Fruit fly (Drosophila melanogaster) whole organism, embryonic: ENCODE results near the gene AGO2.

Experiments
- Blimp-1 ChIP-seq: fragments of 200-800 bp; sonication (Bioruptor generic); optimal IDR thresholded peaks from 3 replicates; lab custom pipeline; 2018; ENCODE audit warnings: missing biosample characterization, missing genetic modification characterization, mild to moderate bottlenecking, moderate library complexity, missing genetic modification reagents
- CG11695 ChIP-seq: fragments of 200-800 bp; sonication (Bioruptor generic); IDR thresholded peaks from 3 replicates; pipeline ENCODE4 v1.3.6; 2022; ENCODE audit warnings: missing biosample characterization, missing genetic modification characterization
- CG14014 ChIP-seq: fragments of 200-800 bp; sonication (Bioruptor generic); IDR thresholded peaks from 2 replicates; pipeline ENCODE4 v1.3.6; 2022; ENCODE audit warnings: missing biosample characterization, missing genetic modification characterization
- CG14965 ChIP-seq: fragments of 200-800 bp; sonication (Bioruptor generic); optimal IDR thresholded peaks from 2 replicates; lab custom pipeline; 2016; ENCODE audit warnings: missing biosample characterization, missing genetic modification characterization, borderline replicate concordance
- CG1602 ChIP-seq: fragments of 200-800 bp; sonication (Bioruptor generic); optimal IDR thresholded peaks from 3 replicates; lab custom pipeline; 2016; ENCODE audit warnings: missing biosample characterization, missing genetic modification characterization
- CG17359 ChIP-seq: fragments of 200-800 bp; sonication (Bioruptor generic); optimal IDR thresholded peaks from 3 replicates; lab custom pipeline; 2018; ENCODE audit warnings: missing biosample characterization, mild to moderate bottlenecking, missing genetic modification characterization, moderate library complexity
- CG17385 ChIP-seq: fragments of 200-800 bp; sonication (Bioruptor generic); optimal IDR thresholded peaks from 3 replicates; lab custom pipeline; 2018; ENCODE audit warnings: missing biosample characterization, mild to moderate bottlenecking, missing genetic modification characterization
- CG2120 ChIP-seq: fragments of 200-800 bp; sonication (Bioruptor generic); optimal IDR thresholded peaks from 3 replicates; lab custom pipeline; 2016; ENCODE audit warnings: missing biosample characterization, missing genetic modification characterization
- CG42726 ChIP-seq: fragments of 200-800 bp; sonication (Bioruptor generic); IDR thresholded peaks from 2 replicates; pipeline ENCODE4 v1.3.6; 2022; ENCODE audit warnings: missing biosample characterization, missing genetic modification characterization; ENCODE audit not compliant: partially characterized antibody
- CG7987 ChIP-seq: fragments of 200-800 bp; sonication (Bioruptor generic); optimal IDR thresholded peaks from 2 replicates; lab custom pipeline; 2018; ENCODE audit warnings: missing biosample characterization, mild to moderate bottlenecking, missing genetic modification characterization, moderate library complexity
- CG8359 ChIP-seq: fragments of 200-800 bp; sonication (Bioruptor generic); optimal IDR thresholded peaks from 2 replicates; lab custom pipeline; 2017; ENCODE audit warnings: missing biosample characterization, mild to moderate bottlenecking, missing genetic modification characterization, borderline replicate concordance
- CG8478 ChIP-seq: fragments of >200 bp; optimal IDR thresholded peaks from 2 replicates; lab custom pipeline; 2018
- CG9609 ChIP-seq: fragments of 200-800 bp; sonication (Bioruptor generic); optimal IDR thresholded peaks from 3 replicates; lab custom pipeline; 2016; ENCODE audit warnings: missing biosample characterization, missing genetic modification characterization
- CG9876 ChIP-seq: fragments of 200-800 bp; sonication (Bioruptor generic); optimal IDR thresholded peaks from 2 replicates; lab custom pipeline; 2016; ENCODE audit warnings: missing biosample characterization, missing genetic modification characterization
- CHES-1-like ChIP-seq: fragments of 200-800 bp; sonication (Bioruptor generic); optimal IDR thresholded peaks from 2 replicates; lab custom pipeline; 2016; ENCODE audit warnings: missing biosample characterization, missing genetic modification characterization
- ERR ChIP-seq: fragments of 200-800 bp; sonication (Bioruptor generic); optimal IDR thresholded peaks from 2 replicates; lab custom pipeline; 2016; ENCODE audit warnings: missing biosample characterization, missing genetic modification characterization
- Eip74EF ChIP-seq, 2 experiments: fragments of 200-800 bp in 1 of 2; fragments of >200 bp in 1 of 2; sonication (Bioruptor generic) in 1 of 2; optimal IDR thresholded peaks; 2 replicates each; lab custom pipeline; 2017 to 2019; ENCODE audit warnings: missing biosample characterization in 2 of 2, missing genetic modification characterization in 2 of 2, mild to moderate bottlenecking in 1 of 2, moderate library complexity in 1 of 2
- Elba2 ChIP-seq: fragments of 200-800 bp; sonication (Bioruptor generic); optimal IDR thresholded peaks from 3 replicates; lab custom pipeline; 2016; ENCODE audit warnings: missing biosample characterization, missing genetic modification characterization
- Fer1 ChIP-seq: fragments of 200-800 bp; sonication (Bioruptor generic); optimal IDR thresholded peaks from 2 replicates; lab custom pipeline; 2017; ENCODE audit warnings: missing biosample characterization, mild to moderate bottlenecking, missing genetic modification characterization
- HmgD ChIP-seq: fragments of 200-800 bp; sonication (Bioruptor generic); optimal IDR thresholded peaks from 3 replicates; lab custom pipeline; 2016; ENCODE audit warnings: missing biosample characterization, missing genetic modification characterization
- Lim3 ChIP-seq: fragments of 200-800 bp; sonication (Bioruptor generic); IDR thresholded peaks from 2 replicates; pipeline ENCODE4 v1.3.6; 2022; ENCODE audit warnings: missing biosample characterization, missing genetic modification characterization
- NC2β ChIP-seq: fragments of 200-800 bp; sonication (Bioruptor generic); optimal IDR thresholded peaks from 2 replicates; lab custom pipeline; 2016; ENCODE audit warnings: missing biosample characterization, missing genetic modification characterization
- Nf-YA ChIP-seq: fragments of 200-800 bp; sonication (Bioruptor generic); IDR thresholded peaks from 2 replicates; pipeline ENCODE4 v1.3.6; 2022; ENCODE audit warnings: missing biosample characterization, missing genetic modification characterization
- Nf-YC ChIP-seq: fragments of 200-800 bp; optimal IDR thresholded peaks from 3 replicates; lab custom pipeline; 2019; ENCODE audit warnings: missing biosample characterization, mild to moderate bottlenecking, missing genetic modification characterization, moderate library complexity
- Oli ChIP-seq: fragments of 200-800 bp; sonication (Bioruptor generic); optimal IDR thresholded peaks from 2 replicates; lab custom pipeline; 2018; ENCODE audit warnings: missing biosample characterization, mild to moderate bottlenecking, missing genetic modification characterization, moderate library complexity
- Sin3A ChIP-seq: fragments of >200 bp; optimal IDR thresholded peaks from 2 replicates; lab custom pipeline; 2018
- Ssrp ChIP-seq: fragments of 200-800 bp; sonication (Bioruptor generic); optimal IDR thresholded peaks from 2 replicates; lab custom pipeline; 2018; ENCODE audit warnings: missing biosample characterization, mild to moderate bottlenecking, missing genetic modification characterization, moderate library complexity
- al ChIP-seq: fragments of 200-800 bp; sonication (Bioruptor generic); IDR thresholded peaks from 2 replicates; pipeline ENCODE4 v1.3.6; 2022; ENCODE audit warnings: missing biosample characterization, missing genetic modification characterization
- bbx ChIP-seq: fragments of 200-800 bp; sonication (Bioruptor generic); IDR thresholded peaks from 2 replicates; pipeline ENCODE4 v1.3.6; 2022; ENCODE audit warnings: missing biosample characterization, missing genetic modification characterization; ENCODE audit not compliant: partially characterized antibody
- bigmax ChIP-seq: fragments of 200-800 bp; sonication (Bioruptor generic); optimal IDR thresholded peaks from 2 replicates; lab custom pipeline; 2018; ENCODE audit warnings: missing biosample characterization, mild to moderate bottlenecking, missing genetic modification characterization
- cad ChIP-seq: fragments of >200 bp; optimal IDR thresholded peaks from 2 replicates; lab custom pipeline; 2017; ENCODE audit warnings: missing biosample characterization, missing genetic modification characterization
- caup ChIP-seq: fragments of 200-800 bp; sonication (Bioruptor generic); optimal IDR thresholded peaks from 3 replicates; lab custom pipeline; 2017; ENCODE audit warnings: missing biosample characterization, mild to moderate bottlenecking, missing genetic modification characterization, moderate library complexity; ENCODE audit not compliant: severe bottlenecking
- da ChIP-seq: fragments of 200-800 bp; sonication (Bioruptor generic); optimal IDR thresholded peaks from 2 replicates; lab custom pipeline; 2016; ENCODE audit warnings: missing biosample characterization, missing genetic modification characterization
- danr ChIP-seq: fragments of 200-800 bp; sonication (Bioruptor generic); IDR thresholded peaks from 2 replicates; pipeline ENCODE4 v1.3.6; 2022; ENCODE audit warnings: missing biosample characterization, missing genetic modification characterization
- exex ChIP-seq: fragments of 200-800 bp; sonication (Bioruptor generic); optimal IDR thresholded peaks from 4 replicates; lab custom pipeline; 2018; ENCODE audit warnings: missing biosample characterization, mild to moderate bottlenecking, missing genetic modification characterization, moderate library complexity
- her ChIP-seq: fragments of 200-800 bp; sonication (Bioruptor generic); optimal IDR thresholded peaks from 2 replicates; lab custom pipeline; 2016; ENCODE audit warnings: missing biosample characterization, missing genetic modification characterization
- hth ChIP-seq: fragments of >200 bp; optimal IDR thresholded peaks from 2 replicates; lab custom pipeline; 2017; ENCODE audit warnings: inconsistent platforms
- jigr1 ChIP-seq: fragments of 200-800 bp; sonication (Bioruptor generic); IDR thresholded peaks from 3 replicates; pipeline ENCODE4 v1.3.6; 2022; ENCODE audit warnings: missing biosample characterization, missing genetic modification characterization
- lab ChIP-seq: fragments of 200-800 bp; sonication (Bioruptor generic); optimal IDR thresholded peaks from 3 replicates; lab custom pipeline; 2017; ENCODE audit warnings: missing biosample characterization, missing genetic modification characterization, mild to moderate bottlenecking, moderate library complexity, missing genetic modification reagents
- lola ChIP-seq, 3 experiments: fragments of >200 bp in 2 of 3; fragments of 200-800 bp in 1 of 3; sonication (Bioruptor generic) in 1 of 3; optimal IDR thresholded peaks; 2 replicates each; lab custom pipeline; 2017 to 2019; ENCODE audit warnings: missing biosample characterization in 3 of 3, missing genetic modification characterization in 3 of 3, mild to moderate bottlenecking in 1 of 3, moderate library complexity in 1 of 3
- mam ChIP-seq: fragments of 200-800 bp; sonication (Bioruptor generic); optimal IDR thresholded peaks from 3 replicates; lab custom pipeline; 2016; ENCODE audit warnings: missing biosample characterization, missing genetic modification characterization
- nerfin-2 ChIP-seq: fragments of 200-800 bp; sonication (Bioruptor generic); IDR thresholded peaks from 2 replicates; pipeline ENCODE4 v1.3.6; 2022; ENCODE audit warnings: missing biosample characterization, missing genetic modification characterization; ENCODE audit not compliant: partially characterized antibody
- nom ChIP-seq: fragments of 200-800 bp; sonication (Bioruptor generic); optimal IDR thresholded peaks from 2 replicates; lab custom pipeline; 2017; ENCODE audit warnings: missing biosample characterization, missing genetic modification characterization, mild to moderate bottlenecking, moderate library complexity, missing genetic modification reagents
- pb ChIP-seq: fragments of 200-800 bp; sonication (Bioruptor generic); optimal IDR thresholded peaks from 3 replicates; lab custom pipeline; 2016; ENCODE audit warnings: missing biosample characterization, missing genetic modification characterization
- ranshi ChIP-seq: fragments of 200-800 bp; sonication (Bioruptor generic); IDR thresholded peaks from 2 replicates; pipeline ENCODE4 v1.3.6; 2022; ENCODE audit warnings: missing biosample characterization, missing genetic modification characterization
- shn ChIP-seq: fragments of 200-800 bp; sonication (Bioruptor generic); optimal IDR thresholded peaks from 3 replicates; lab custom pipeline; 2016; ENCODE audit warnings: missing biosample characterization, missing genetic modification characterization
- sob ChIP-seq: fragments of 200-800 bp; sonication (Bioruptor generic); IDR thresholded peaks from 2 replicates; pipeline ENCODE4 v1.3.6; 2022; ENCODE audit warnings: missing biosample characterization, missing genetic modification characterization
- sr ChIP-seq: fragments of 200-800 bp; sonication (Bioruptor generic); IDR thresholded peaks from 3 replicates; pipeline ENCODE4 v1.3.6; 2022; ENCODE audit warnings: missing biosample characterization, missing genetic modification characterization
- tio ChIP-seq: fragments of 200-800 bp; sonication (Bioruptor generic); optimal IDR thresholded peaks from 2 replicates; lab custom pipeline; 2017; ENCODE audit warnings: missing biosample characterization, missing genetic modification characterization, inconsistent platforms
- trh ChIP-seq: fragments of 200-800 bp; sonication (Bioruptor generic); optimal IDR thresholded peaks from 2 replicates; lab custom pipeline; 2016; ENCODE audit warnings: missing biosample characterization, missing genetic modification characterization
- zfh2 ChIP-seq: fragments of 200-800 bp; sonication (Bioruptor generic); optimal IDR thresholded peaks from 2 replicates; lab custom pipeline; 2016; ENCODE audit warnings: missing biosample characterization, missing genetic modification characterization

Gene AGO2

dm6 chr3L:15566484-15566955, 12.6 kb downstream of the AGO2 start (continued):
- no peak; the same call in 1 of the 2 replicates for TF ChIP-seq danr (GFP tag; lab: Robert Waterston, UW)
- no peak for TF ChIP-seq Lim3 (GFP tag; lab: Robert Waterston, UW)
- TF ChIP-seq CG8478 (lab: Kevin White, UChicago) = no peak
- TF ChIP-seq da (GFP tag; lab: Kevin White, UChicago) = peak; percentile 62
- TF ChIP-seq mam (GFP tag; lab: Kevin White, UChicago) = no peak
- TF ChIP-seq hth = no peak
- TF ChIP-seq CG1602 (GFP tag; lab: Kevin White, UChicago) = no peak
- TF ChIP-seq CG14014 (GFP tag; lab: Robert Waterston, UW) = peak; percentile 75; the same call in 1 of the 2 replicates
- peak; percentile 64; the same call in 1 of the 2 replicates for TF ChIP-seq sob (GFP tag; lab: Robert Waterston, UW)
- TF ChIP-seq ranshi (GFP tag; lab: Robert Waterston, UW) = peak; percentile 41; the same call in 1 of the 2 replicates
- peak; percentile 51 for TF ChIP-seq CG2120 (GFP tag; lab: Kevin White, UChicago)
- peak; percentile 9 for TF ChIP-seq HmgD (GFP tag; lab: Kevin White, UChicago)
- TF ChIP-seq NC2β (GFP tag; lab: Kevin White, UChicago) = no peak
- TF ChIP-seq pb (GFP tag; lab: Kevin White, UChicago) = peak; percentile 13
- no peak for TF ChIP-seq shn (GFP tag; lab: Kevin White, UChicago)
- no peak for TF ChIP-seq Blimp-1
- no peak for TF ChIP-seq Eip74EF (GFP tag; optimal IDR thresholded peaks at IDR 0.05; lab: Kevin White, UChicago)
- peak in 1 of 3 experiments; percentile 59 for TF ChIP-seq lola (GFP tag; optimal IDR thresholded peaks at IDR 0.05; lab: Kevin White, UChicago)
- peak; percentile 51 for TF ChIP-seq Oli (tag; lab: Kevin White, UChicago)
- peak; percentile 90 for TF ChIP-seq Fer1
- TF ChIP-seq lab (GFP tag; lab: Kevin White, UChicago) = peak; percentile 89
- no peak for TF ChIP-seq CG14965 (GFP tag; lab: Kevin White, UChicago)
- TF ChIP-seq sr (GFP tag; lab: Robert Waterston, UW) = no peak; the same call in 2 of the 3 replicates
- TF ChIP-seq al (GFP tag; lab: Robert Waterston, UW) = no peak
- TF ChIP-seq CG11695 (GFP tag; lab: Robert Waterston, UW) = peak; percentile 78
- TF ChIP-seq CG17359 (tag; lab: Kevin White, UChicago) = no peak
- TF ChIP-seq nom (GFP tag; lab: Kevin White, UChicago) = no peak
- TF ChIP-seq Nf-YA = 0 out of 2 replicates have a peak, but pooled peaks have one; percentile 45
- TF ChIP-seq caup (GFP tag; lab: Kevin White, UChicago) = peak; percentile 91
- no peak for TF ChIP-seq Sin3A
- TF ChIP-seq ERR (GFP tag; lab: Kevin White, UChicago) = peak; percentile 7
- TF ChIP-seq jigr1 (GFP tag; lab: Robert Waterston, UW) = no peak
- peak; percentile 42 for TF ChIP-seq CG8359 (GFP tag; lab: Kevin White, UChicago)
- TF ChIP-seq Elba2 (GFP tag; lab: Kevin White, UChicago) = no peak
- TF ChIP-seq cad (GFP tag; lab: Kevin White, UChicago) = no peak
- TF ChIP-seq CG42726 (GFP tag; lab: Robert Waterston, UW) = no peak
- no peak for TF ChIP-seq tio (GFP tag; lab: Kevin White, UChicago)
- no peak for TF ChIP-seq bbx (GFP tag; lab: Robert Waterston, UW)
- TF ChIP-seq CG9876 (GFP tag; lab: Kevin White, UChicago) = no peak
- peak; percentile 87 for TF ChIP-seq CHES-1-like
- TF ChIP-seq her (GFP tag; lab: Kevin White, UChicago) = peak; percentile 61
- TF ChIP-seq CG17385 (GFP tag; lab: Kevin White, UChicago) = no peak
- peak; percentile 69 for TF ChIP-seq exex
- TF ChIP-seq bigmax (GFP tag; lab: Kevin White, UChicago) = no peak
- TF ChIP-seq Nf-YC (tag; lab: Kevin White, UChicago) = no peak
- no peak for TF ChIP-seq nerfin-2 (GFP tag; lab: Robert Waterston, UW)
- TF ChIP-seq trh (GFP tag; lab: Kevin White, UChicago) = no peak
- no peak for TF ChIP-seq zfh2 (GFP tag; lab: Kevin White, UChicago)
- TF ChIP-seq CG9609 (GFP tag; lab: Kevin White, UChicago) = no peak
- no peak for TF ChIP-seq Ssrp (tag; lab: Kevin White, UChicago)
- peak; percentile 88 for TF ChIP-seq CG7987
